Fruit fly (Drosophila melanogaster): ENCODE results near the gene Remo.

Gene Remo

dm6 chrX:13277580-13278467, 10.0 kb upstream of the Remo start (continued):
- TF ChIP-seq CG10565 (GFP tag; optimal IDR thresholded peaks at IDR 0.05) = no peak
- TF ChIP-seq gsb-n (tag; optimal IDR thresholded peaks at IDR 0.05) = no peak
- no peak for TF ChIP-seq hbn (GFP tag; IDR thresholded peaks at IDR 0.05; ENCODE audit: partially characterized antibody)
- peak; percentile 44 for TF ChIP-seq dmrt11E (tag; optimal IDR thresholded peaks at IDR 0.05)
- no peak for TF ChIP-seq ken (GFP tag; IDR thresholded peaks at IDR 0.05)
- TF ChIP-seq hkb (optimal IDR thresholded peaks at IDR 0.05) = no peak
- TF ChIP-seq hkb (GFP tag; IDR thresholded peaks at IDR 0.05) = 0 out of 2 replicates have a peak, but pooled peaks have one; percentile 30
- TF ChIP-seq Stat92E (GFP tag; optimal IDR thresholded peaks at IDR 0.05) = no peak
- TF ChIP-seq Camta (GFP tag; optimal IDR thresholded peaks at IDR 0.05) = no peak
- no peak for TF ChIP-seq fru (optimal IDR thresholded peaks at IDR 0.05)
- TF ChIP-seq CG11560 (tag; IDR thresholded peaks at IDR 0.05) = no peak
- no peak for TF ChIP-seq CG4328 (GFP tag; optimal IDR thresholded peaks at IDR 0.05)
- TF ChIP-seq cwo (GFP tag; optimal IDR thresholded peaks at IDR 0.05) = no peak
- no peak for TF ChIP-seq CG8765 (GFP tag; IDR thresholded peaks at IDR 0.05)
- TF ChIP-seq CG6683 (GFP tag; optimal IDR thresholded peaks at IDR 0.05) = no peak
- no peak for TF ChIP-seq Sox100B (GFP tag; optimal IDR thresholded peaks at IDR 0.05)
- TF ChIP-seq Atf6 (GFP tag; IDR thresholded peaks at IDR 0.05) = no peak
- no peak for TF ChIP-seq al (GFP tag; IDR thresholded peaks at IDR 0.05)
- no peak for TF ChIP-seq CG4404 (GFP tag; IDR thresholded peaks at IDR 0.05)
- no peak for TF ChIP-seq stwl (tag; optimal IDR thresholded peaks at IDR 0.05)
- no peak for TF ChIP-seq nau (GFP tag; optimal IDR thresholded peaks at IDR 0.05)
- no peak for TF ChIP-seq Trl (optimal IDR thresholded peaks at IDR 0.05)
- no peak for TF ChIP-seq Trl (GFP tag; optimal IDR thresholded peaks at IDR 0.05)
- TF ChIP-seq PHDP (tag; optimal IDR thresholded peaks at IDR 0.05) = peak; percentile 22
- TF ChIP-seq MESR4 (GFP tag; optimal IDR thresholded peaks at IDR 0.05) = no peak
- TF ChIP-seq CG7745 (tag; optimal IDR thresholded peaks at IDR 0.05) = no peak
- peak; percentile 5 for TF ChIP-seq CG1603 (tag; optimal IDR thresholded peaks at IDR 0.05)
- TF ChIP-seq CG9609 (GFP tag; optimal IDR thresholded peaks at IDR 0.05) = no peak
- TF ChIP-seq slp2 (GFP tag; optimal IDR thresholded peaks at IDR 0.05) = no peak
- TF ChIP-seq Ravus (GFP tag; IDR thresholded peaks at IDR 0.05) = no peak
- no peak for TF ChIP-seq yki (optimal IDR thresholded peaks at IDR 0.05)
- no peak for TF ChIP-seq CG17802 (tag; optimal IDR thresholded peaks at IDR 0.05)
- TF ChIP-seq ase (GFP tag; IDR thresholded peaks at IDR 0.05) = no peak
- TF ChIP-seq nom (GFP tag; optimal IDR thresholded peaks at IDR 0.05) = no peak
- no peak for TF ChIP-seq CG7271 (tag; optimal IDR thresholded peaks at IDR 0.05)
- TF ChIP-seq CG18262 (tag; optimal IDR thresholded peaks at IDR 0.05) = peak; percentile 34
- TF ChIP-seq p53 (GFP tag; optimal IDR thresholded peaks at IDR 0.05) = no peak
- TF ChIP-seq Atf3 (GFP tag; optimal IDR thresholded peaks at IDR 0.05) = no peak
- TF ChIP-seq aop (GFP tag; IDR thresholded peaks at IDR 0.05) = no peak
- no peak for TF ChIP-seq ERR (GFP tag; optimal IDR thresholded peaks at IDR 0.05)
- no peak for TF ChIP-seq z (GFP tag; IDR thresholded peaks at IDR 0.05)
- TF ChIP-seq da (GFP tag; optimal IDR thresholded peaks at IDR 0.05) = no peak
- no peak for TF ChIP-seq CG12744 (GFP tag; optimal IDR thresholded peaks at IDR 0.05)
- TF ChIP-seq CG2120 (GFP tag; optimal IDR thresholded peaks at IDR 0.05) = no peak
- TF ChIP-seq Hr3 (GFP tag; optimal IDR thresholded peaks at IDR 0.05) = no peak
- no peak for TF ChIP-seq bcd (GFP tag; optimal IDR thresholded peaks at IDR 0.05)
- TF ChIP-seq nmo (GFP tag; optimal IDR thresholded peaks at IDR 0.05) = no peak
- peak; percentile 9 for TF ChIP-seq Meics (GFP tag; optimal IDR thresholded peaks at IDR 0.05)
- no peak for TF ChIP-seq CG7786 (GFP tag; optimal IDR thresholded peaks at IDR 0.05)
- TF ChIP-seq tap (tag; optimal IDR thresholded peaks at IDR 0.05) = no peak
- no peak for TF ChIP-seq Six4 (GFP tag; optimal IDR thresholded peaks at IDR 0.05)
